Fruit fly (Drosophila melanogaster): ENCODE measurements around the gene stck.

DNA sequence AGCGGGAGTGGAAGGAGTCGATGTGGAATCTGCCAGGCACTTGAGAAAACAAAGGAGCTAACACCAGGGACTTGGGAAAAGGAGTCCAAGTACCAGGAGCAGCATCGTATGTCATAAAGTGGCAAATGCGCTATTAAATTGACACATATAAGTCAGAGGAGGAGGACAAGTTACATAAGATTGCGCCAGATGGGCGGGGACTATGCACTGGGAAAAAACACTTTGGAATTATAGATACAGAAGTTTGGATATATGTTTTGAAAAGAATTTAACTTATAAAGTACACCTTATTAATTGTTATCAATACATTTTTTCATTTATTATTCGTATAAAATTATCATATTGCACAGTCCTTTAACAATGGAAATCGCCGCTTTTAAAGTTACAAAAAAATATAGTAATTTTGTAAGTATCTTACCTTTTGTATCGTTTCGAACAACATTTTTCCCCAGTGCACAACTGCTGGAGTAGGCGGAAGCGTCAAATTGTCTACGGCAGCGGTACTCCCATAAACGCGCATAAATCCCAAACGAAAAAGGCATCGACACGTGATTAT, 20.7 kb upstream of the stck start:
- TF ChIP-seq cnc (optimal IDR thresholded peaks at IDR 0.05) = no peak
- TF ChIP-seq CG1620 (GFP tag; optimal IDR thresholded peaks at IDR 0.05) = no peak
- no peak for TF ChIP-seq pad (GFP tag; optimal IDR thresholded peaks at IDR 0.05)
- TF ChIP-seq CG7101 (tag; optimal IDR thresholded peaks at IDR 0.05) = no peak

Data from whole organism, adult.